Worm (Caenorhabditis elegans) whole organism, mixed stage, embryonic: ENCODE measurements around the gene F13H10.9.

ENCODE experiments used
- M03D4.4 ChIP-seq: sonication (generic microtip); optimal IDR thresholded peaks from 2 replicates; lab custom pipeline; 2017; ENCODE audit warnings: mild to moderate bottlenecking, missing genetic modification characterization, missing compliant biosample characterization
- blmp-1 ChIP-seq: fragments of 150-350 bp; optimal IDR thresholded peaks from 2 replicates; lab custom pipeline; 2014; ENCODE audit warnings: missing biosample characterization, missing genetic modification characterization
- ceh-43 ChIP-seq: fragments of 200-800 bp; sonication (Bioruptor generic); optimal IDR thresholded peaks from 2 replicates; lab custom pipeline; 2018; ENCODE audit warnings: mild to moderate bottlenecking, missing genetic modification characterization, moderate library complexity, missing compliant biosample characterization
- ceh-83 ChIP-seq: fragments of 200-800 bp; sonication (Bioruptor generic); optimal IDR thresholded peaks from 2 replicates; lab custom pipeline; 2018; ENCODE audit warnings: mild to moderate bottlenecking, missing genetic modification characterization, missing compliant biosample characterization
- cnd-1 ChIP-seq: fragments of 200-800 bp; sonication (Bioruptor generic); optimal IDR thresholded peaks from 2 replicates; lab custom pipeline; 2018; ENCODE audit warnings: mild to moderate bottlenecking, missing genetic modification characterization, missing compliant biosample characterization
- drap-1 ChIP-seq: fragments of 200-800 bp; sonication (Bioruptor generic); optimal IDR thresholded peaks from 3 replicates; lab custom pipeline; 2018; ENCODE audit warnings: mild to moderate bottlenecking, missing genetic modification characterization, missing compliant biosample characterization
- elt-1 ChIP-seq: sonication (generic microtip); optimal IDR thresholded peaks from 2 replicates; lab custom pipeline; 2017; ENCODE audit warnings: missing genetic modification characterization, mild to moderate bottlenecking, missing compliant biosample characterization, antibody characterized with exemption, moderate library complexity, borderline replicate concordance; ENCODE audit not compliant: insufficient read depth
- elt-3 ChIP-seq: fragments of 150-350 bp; optimal IDR thresholded peaks from 2 replicates; lab custom pipeline; 2014; ENCODE audit warnings: missing biosample characterization, missing genetic modification characterization
- flh-1 ChIP-seq: fragments of 200-800 bp; sonication (Bioruptor generic); optimal IDR thresholded peaks from 2 replicates; lab custom pipeline; 2018; ENCODE audit warnings: mild to moderate bottlenecking, missing genetic modification characterization, moderate library complexity, missing compliant biosample characterization
- ham-2 ChIP-seq: fragments of 200-800 bp; sonication (Bioruptor generic); optimal IDR thresholded peaks from 2 replicates; lab custom pipeline; 2018; ENCODE audit warnings: mild to moderate bottlenecking, missing genetic modification characterization, missing compliant biosample characterization
- hlh-1 ChIP-seq: fragments of 150-350 bp; optimal IDR thresholded peaks from 2 replicates; lab custom pipeline; 2014; ENCODE audit warnings: missing biosample characterization, missing genetic modification reagents, missing genetic modification characterization
- lin-32 ChIP-seq: fragments of 200-800 bp; sonication (Bioruptor generic); optimal IDR thresholded peaks from 2 replicates; lab custom pipeline; 2018; ENCODE audit warnings: mild to moderate bottlenecking, missing genetic modification characterization, missing compliant biosample characterization
- lsy-2 ChIP-seq: fragments of 150-350 bp; optimal IDR thresholded peaks from 2 replicates; lab custom pipeline; 2014; ENCODE audit warnings: missing biosample characterization, missing genetic modification characterization
- mab-5 ChIP-seq: fragments of 150-350 bp; optimal IDR thresholded peaks from 2 replicates; lab custom pipeline; 2014; ENCODE audit warnings: missing biosample characterization, missing genetic modification characterization
- mep-1 ChIP-seq: fragments of 150-350 bp; optimal IDR thresholded peaks from 2 replicates; lab custom pipeline; 2017; ENCODE audit warnings: missing biosample characterization, missing genetic modification reagents, missing genetic modification characterization, inconsistent platforms
- mls-2 ChIP-seq: sonication (generic microtip); optimal IDR thresholded peaks from 2 replicates; lab custom pipeline; 2016; ENCODE audit warnings: mild to moderate bottlenecking, missing genetic modification characterization, moderate library complexity, missing compliant biosample characterization
- nhr-12 ChIP-seq: fragments of 150-350 bp; optimal IDR thresholded peaks from 2 replicates; lab custom pipeline; 2014; ENCODE audit warnings: missing biosample characterization, missing genetic modification characterization
- nhr-2 ChIP-seq: fragments of 150-350 bp; optimal IDR thresholded peaks from 2 replicates; lab custom pipeline; 2014; ENCODE audit warnings: missing biosample characterization, missing genetic modification characterization
- nhr-237 ChIP-seq: fragments of 150-350 bp; optimal IDR thresholded peaks from 2 replicates; lab custom pipeline; 2014; ENCODE audit warnings: missing biosample characterization, missing genetic modification characterization
- nhr-28 ChIP-seq: fragments of 150-350 bp; optimal IDR thresholded peaks from 2 replicates; lab custom pipeline; 2014; ENCODE audit warnings: missing biosample characterization, missing genetic modification characterization
- nhr-76 ChIP-seq: sonication (generic microtip); optimal IDR thresholded peaks from 2 replicates; lab custom pipeline; 2017; ENCODE audit warnings: missing biosample characterization, missing genetic modification characterization
- pha-4 ChIP-seq: fragments of 150-350 bp; optimal IDR thresholded peaks from 2 replicates; lab custom pipeline; 2018; ENCODE audit warnings: missing biosample characterization, missing genetic modification reagents, missing genetic modification characterization
- sem-2 ChIP-seq: fragments of 200-800 bp; sonication (Bioruptor generic); optimal IDR thresholded peaks from 2 replicates; lab custom pipeline; 2018; ENCODE audit warnings: mild to moderate bottlenecking, missing genetic modification characterization, missing compliant biosample characterization
- snpc-4 ChIP-seq: fragments of 150-350 bp; optimal IDR thresholded peaks from 2 replicates; lab custom pipeline; 2014; ENCODE audit warnings: missing biosample characterization, missing genetic modification characterization
- sptf-1 ChIP-seq: sonication (generic microtip); optimal IDR thresholded peaks from 2 replicates; lab custom pipeline; 2017; ENCODE audit warnings: mild to moderate bottlenecking, missing genetic modification characterization, moderate library complexity, missing compliant biosample characterization
- unc-120 ChIP-seq: sonication (generic microtip); optimal IDR thresholded peaks from 2 replicates; lab custom pipeline; 2017; ENCODE audit warnings: missing genetic modification characterization, missing compliant biosample characterization; ENCODE audit not compliant: poor library complexity, severe bottlenecking
- unc-39 ChIP-seq: fragments of 150-350 bp; optimal IDR thresholded peaks from 2 replicates; lab custom pipeline; 2014; ENCODE audit warnings: missing biosample characterization, missing genetic modification characterization
- unc-62 ChIP-seq: fragments of 150-350 bp; optimal IDR thresholded peaks from 2 replicates; lab custom pipeline; 2014; ENCODE audit warnings: missing biosample characterization, missing genetic modification reagents, missing genetic modification characterization
- zip-8 ChIP-seq: fragments of 150-350 bp; optimal IDR thresholded peaks from 2 replicates; lab custom pipeline; 2014; ENCODE audit warnings: missing biosample characterization, missing genetic modification characterization
- ztf-11 ChIP-seq: fragments of 150-350 bp; optimal IDR thresholded peaks from 2 replicates; lab custom pipeline; 2014; ENCODE audit warnings: missing biosample characterization, missing genetic modification characterization

F13H10.9 gene

ce11 chrIV:10990699-10991098, 11.0 kb upstream of the F13H10.9 start, which contains the start of gene F13H10.5:
F13H10.5 (plus strand) TSS chrIV:10990999.
- TF ChIP-seq pha-4 (tag; lab: Kevin White, UChicago), result no peak

ce11 chrIV:11004273-11004672, 2.6 kb downstream of the F13H10.9 start, which contains the start of gene F13H10.1:
F13H10.1 (plus strand) TSS chrIV:11004573.
- TF ChIP-seq unc-39 (tag; lab: Kevin White, UChicago) (no peak), ztf-11 (tag; lab: Kevin White, UChicago) (no peak), hlh-1 (tag; lab: Kevin White, UChicago) (no peak), nhr-28 (tag; lab: Kevin White, UChicago) (no peak), sem-2 (no peak), unc-120 (no peak), mab-5 (tag; lab: Kevin White, UChicago) (no peak), pha-4 (tag; lab: Kevin White, UChicago) (no peak), elt-3 (no peak), mls-2 (tag; lab: Kevin White, UChicago) (no peak), nhr-237 (tag; lab: Kevin White, UChicago) (no peak), zip-8 (tag; lab: Kevin White, UChicago) (no peak), unc-62 (GFP tag; lab: Kevin White, UChicago) (no peak), nhr-2 (tag; lab: Kevin White, UChicago) (no peak)

DNA sequence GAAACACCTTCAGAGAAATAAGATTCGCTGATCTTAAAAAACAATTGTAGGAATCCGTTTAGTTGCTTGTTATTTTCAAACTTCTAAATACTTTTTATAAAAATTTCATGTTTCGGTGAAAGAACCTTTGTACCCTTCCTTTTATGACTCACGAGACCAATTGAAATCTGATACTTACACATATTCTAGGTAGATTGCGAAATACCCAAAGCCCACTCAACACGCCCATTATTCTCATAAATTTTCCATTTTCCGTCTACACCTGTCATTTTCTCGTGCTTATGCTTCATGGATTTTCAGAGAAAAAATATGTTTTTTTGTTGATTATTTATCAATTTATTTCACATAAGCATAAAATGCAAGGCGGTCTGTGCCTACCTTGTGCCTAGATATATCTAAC, 4.7 kb downstream of the F13H10.9 start:
- TF ChIP-seq nhr-76 (tag; lab: Kevin White, UChicago) (no peak), lin-32 (GFP tag; lab: Kevin White, UChicago) (no peak)
- TF ChIP-seq, all 35 proteins: peak for 0

DNA sequence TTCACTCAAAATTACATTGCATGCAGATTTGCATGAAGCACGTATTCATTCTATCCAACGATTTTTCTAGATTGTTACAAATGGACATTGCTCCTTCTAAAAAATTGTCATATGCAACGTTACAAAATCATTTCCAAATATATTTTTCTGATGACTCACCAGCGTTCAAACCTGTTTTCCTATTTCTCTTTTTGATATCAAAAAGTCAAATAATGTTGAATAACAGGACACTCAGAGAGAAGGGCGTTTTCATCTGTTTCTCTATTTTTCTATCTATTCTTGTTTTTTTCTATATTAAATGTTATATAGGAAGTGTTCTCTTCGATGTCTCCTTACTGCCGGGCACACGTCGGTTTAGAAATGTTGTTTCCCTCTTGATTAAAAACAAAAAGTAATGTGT, 5.2 kb downstream of the F13H10.9 start:
- TF ChIP-seq cnd-1 (tag; lab: Kevin White, UChicago) (no peak), nhr-12 (tag; lab: Kevin White, UChicago) (no peak), drap-1 (GFP tag; lab: Kevin White, UChicago) (no peak), ham-2 (no peak), elt-1 (tag; lab: Kevin White, UChicago) (no peak), snpc-4 (tag; lab: Kevin White, UChicago) (no peak), mep-1 (tag; lab: Kevin White, UChicago) (no peak), hlh-1 (tag; lab: Kevin White, UChicago) (no peak), M03D4.4 (no peak), mls-2 (tag; lab: Kevin White, UChicago) (no peak), nhr-237 (tag; lab: Kevin White, UChicago) (no peak), lsy-2 (no peak), sptf-1 (tag; lab: Kevin White, UChicago) (no peak), lin-32 (GFP tag; lab: Kevin White, UChicago) (no peak), blmp-1 (tag; lab: Kevin White, UChicago) (no peak), flh-1 (GFP tag; lab: Kevin White, UChicago) (no peak), ceh-43 (no peak), nhr-28 (tag; lab: Kevin White, UChicago) (no peak), elt-3 (no peak)

DNA sequence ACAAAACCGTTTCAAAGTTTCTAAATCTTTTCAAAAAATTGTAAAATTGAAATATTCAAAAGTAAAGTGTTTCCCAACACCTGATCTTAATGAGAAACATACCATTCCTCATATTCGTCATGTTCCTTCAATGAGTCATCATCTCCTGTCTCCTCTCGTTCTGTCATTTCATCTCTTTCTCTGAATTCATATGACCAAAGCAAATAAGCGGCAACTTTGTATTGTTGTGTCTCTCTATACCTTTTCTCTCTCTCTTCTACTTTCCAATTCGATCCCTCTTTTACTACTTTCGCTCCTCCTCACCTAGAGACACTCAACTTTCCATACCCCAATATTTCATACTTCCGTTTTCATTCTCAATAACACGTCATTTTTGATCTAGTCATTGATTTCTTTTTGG, 6.5 kb downstream of the F13H10.9 start:
- TF ChIP-seq nhr-12 (tag; lab: Kevin White, UChicago), result no peak
- TF ChIP-seq blmp-1 (tag; lab: Kevin White, UChicago), result peak; percentile 54
- no peak for TF ChIP-seq ceh-83 (GFP tag; lab: Kevin White, UChicago)
- TF ChIP-seq hlh-1 (tag; lab: Kevin White, UChicago), result no peak
- TF ChIP-seq nhr-2 (tag; lab: Kevin White, UChicago), result no peak
- no peak for TF ChIP-seq M03D4.4
- TF ChIP-seq ceh-43, result no peak
- peak; percentile 31 for TF ChIP-seq pha-4 (tag; lab: Kevin White, UChicago)
- TF ChIP-seq mep-1 (tag; lab: Kevin White, UChicago), result no peak
- no peak for TF ChIP-seq sptf-1 (tag; lab: Kevin White, UChicago)
- TF ChIP-seq mls-2 (tag; lab: Kevin White, UChicago), result no peak
- TF ChIP-seq drap-1 (GFP tag; lab: Kevin White, UChicago), result no peak

- TF ChIP-seq pha-4 (tag; lab: Kevin White, UChicago) (no peak), elt-3 (no peak), mab-5 (tag; lab: Kevin White, UChicago) (no peak), ceh-83 (GFP tag; lab: Kevin White, UChicago) (no peak), snpc-4 (tag; lab: Kevin White, UChicago) (no peak), mep-1 (tag; lab: Kevin White, UChicago) (no peak)
Observed at ce11 chrIV:11008996-11009395, 7.3 kb downstream of the F13H10.9 start, which contains the start of gene F13H10.6. F13H10.6 (plus strand) TSS chrIV:11009296.
